Fruit fly (Drosophila melanogaster): ENCODE results near the gene SPE.

The SPE gene

DNA sequence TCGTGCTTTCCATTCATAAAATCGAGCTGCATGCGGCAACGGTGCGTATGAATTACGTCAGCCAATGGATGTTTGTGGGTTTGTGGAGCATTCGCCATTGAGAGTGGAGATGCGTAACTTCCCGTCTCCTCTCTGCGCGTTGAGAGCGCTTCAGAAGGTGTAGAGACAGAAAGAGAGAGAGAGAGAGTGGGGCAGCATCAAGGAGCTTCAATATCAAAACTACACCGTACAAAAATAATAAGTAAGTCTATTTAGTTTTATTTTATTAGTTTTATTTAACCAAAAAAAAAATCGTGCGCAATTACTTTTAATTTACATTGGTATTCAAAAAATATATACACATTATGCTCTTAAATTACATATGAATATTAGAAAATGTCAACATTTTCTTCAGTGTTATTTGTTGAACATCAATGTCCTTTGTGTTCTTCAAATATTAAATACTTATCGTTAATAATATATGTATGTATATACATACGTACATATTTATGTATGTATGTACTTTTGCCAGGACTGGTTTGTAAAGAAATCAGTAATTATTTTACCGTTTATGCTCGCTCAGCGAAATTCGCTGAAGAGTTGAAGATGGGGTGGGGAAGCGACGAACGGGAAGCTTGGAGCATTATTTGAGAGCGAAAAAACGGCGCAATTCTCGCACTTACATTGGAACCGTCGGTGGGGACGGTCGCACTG, 36.8 kb downstream of the SPE start, which contains the start of gene CG10365 (continued):
- peak; percentile 63; the same call in 1 of the 2 replicates for TF ChIP-seq CG5953 (GFP tag; IDR thresholded peaks at IDR 0.05)
- peak; percentile 70 for TF ChIP-seq CG5180 (GFP tag; optimal IDR thresholded peaks at IDR 0.05)
- peak; percentile 67 for TF ChIP-seq Oaz (GFP tag; IDR thresholded peaks at IDR 0.05)
- TF ChIP-seq CG7963 (GFP tag; IDR thresholded peaks at IDR 0.05; ENCODE audit: partially characterized antibody), result no peak
- TF ChIP-seq lmd (GFP tag; IDR thresholded peaks at IDR 0.05), result peak; percentile 85
- TF ChIP-seq Dip3 (GFP tag; optimal IDR thresholded peaks at IDR 0.05), result no peak
- TF ChIP-seq oc (tag; optimal IDR thresholded peaks at IDR 0.05), result peak; percentile 79
- peak in 1 of 2 experiments; percentile 86 for TF ChIP-seq dpn (GFP tag; optimal IDR thresholded peaks at IDR 0.05)
- peak; percentile 86 for TF ChIP-seq E2f1 (GFP tag; IDR thresholded peaks at IDR 0.05)
- TF ChIP-seq CG10209 (GFP tag; optimal IDR thresholded peaks at IDR 0.05), result peak; percentile 86
- no peak for TF ChIP-seq Hr39 (optimal IDR thresholded peaks at IDR 0.05)
- TF ChIP-seq CG12299 (tag; optimal IDR thresholded peaks at IDR 0.05), result peak; percentile 77
- peak; percentile 26 for TF ChIP-seq CG8290 (GFP tag; optimal IDR thresholded peaks at IDR 0.05)
- no peak for TF ChIP-seq CG8290 (tag; optimal IDR thresholded peaks at IDR 0.05)
- TF ChIP-seq CG17359 (tag; optimal IDR thresholded peaks at IDR 0.05), result peak; percentile 93
- peak; percentile 87; the same call in 2 of the 3 replicates for TF ChIP-seq gce (GFP tag; IDR thresholded peaks at IDR 0.05)
- peak in 1 of 2 experiments; percentile 33 for TF ChIP-seq Hr78 (GFP tag; optimal IDR thresholded peaks at IDR 0.05)
- TF ChIP-seq H15 (GFP tag; IDR thresholded peaks at IDR 0.05), result peak; percentile 67
- TF ChIP-seq Asciz (GFP tag; optimal IDR thresholded peaks at IDR 0.05), result peak; percentile 87
- TF ChIP-seq odd (GFP tag; optimal IDR thresholded peaks at IDR 0.05), result peak; percentile 76
- peak; percentile 90 for TF ChIP-seq nmo (GFP tag; optimal IDR thresholded peaks at IDR 0.05)
- peak; percentile 86 for TF ChIP-seq CG13894 (tag; optimal IDR thresholded peaks at IDR 0.05)
- 0 out of 3 replicates have a peak, but pooled peaks have one; percentile 28 for TF ChIP-seq CG2889 (GFP tag; IDR thresholded peaks at IDR 0.05)
- TF ChIP-seq D (optimal IDR thresholded peaks at IDR 0.05), result no peak
- peak; percentile 42 for TF ChIP-seq D (GFP tag; optimal IDR thresholded peaks at IDR 0.05)
- peak; percentile 32; the same call in 1 of the 2 replicates for TF ChIP-seq CG10321 (GFP tag; IDR thresholded peaks at IDR 0.05)
- TF ChIP-seq Eip74EF (GFP tag; optimal IDR thresholded peaks at IDR 0.05), result peak in 1 of 2 experiments; percentile 93
- TF ChIP-seq croc (GFP tag; conservative IDR thresholded peaks at IDR 0.05), result peak; percentile 72
- peak; percentile 52 for TF ChIP-seq psq (GFP tag; optimal IDR thresholded peaks at IDR 0.05)
- TF ChIP-seq CG12219 (GFP tag; optimal IDR thresholded peaks at IDR 0.05), result peak; percentile 59
- TF ChIP-seq abd-A (tag; optimal IDR thresholded peaks at IDR 0.05), result peak; percentile 68
- peak; percentile 86 for TF ChIP-seq CG3281 (GFP tag; optimal IDR thresholded peaks at IDR 0.05)
- peak; percentile 72 for TF ChIP-seq CG6765 (GFP tag; optimal IDR thresholded peaks at IDR 0.05)
- TF ChIP-seq esg (GFP tag; conservative IDR thresholded peaks at IDR 0.05), result peak; percentile 86
- TF ChIP-seq CG7839 (tag; optimal IDR thresholded peaks at IDR 0.05), result peak; percentile 96
- peak; percentile 68 for TF ChIP-seq nom (GFP tag; optimal IDR thresholded peaks at IDR 0.05)
- TF ChIP-seq CG6813 (GFP tag; optimal IDR thresholded peaks at IDR 0.05), result peak; percentile 82
- TF ChIP-seq unpg (GFP tag; optimal IDR thresholded peaks at IDR 0.05), result peak; percentile 93
- peak; percentile 72 for TF ChIP-seq CrebB (tag; optimal IDR thresholded peaks at IDR 0.05)
- peak; percentile 90 for TF ChIP-seq fd3F (GFP tag; optimal IDR thresholded peaks at IDR 0.05)
- no peak for TF ChIP-seq amos (GFP tag; IDR thresholded peaks at IDR 0.05; ENCODE audit: partially characterized antibody)
- no peak for TF ChIP-seq CG17912 (GFP tag; optimal IDR thresholded peaks at IDR 0.05)
- TF ChIP-seq lov (optimal IDR thresholded peaks at IDR 0.05), result no peak
- TF ChIP-seq lov (GFP tag; IDR thresholded peaks at IDR 0.05), result no peak
- TF ChIP-seq Dad (GFP tag; optimal IDR thresholded peaks at IDR 0.05), result no peak
- TF ChIP-seq CG10543 (GFP tag; optimal IDR thresholded peaks at IDR 0.05), result peak; percentile 69
- peak; percentile 45 for TF ChIP-seq CG16815 (GFP tag; optimal IDR thresholded peaks at IDR 0.05)
- TF ChIP-seq CG10565 (GFP tag; optimal IDR thresholded peaks at IDR 0.05), result no peak
- peak; percentile 96 for TF ChIP-seq CG2678 (tag; optimal IDR thresholded peaks at IDR 0.05)
